Fruit fly (Drosophila melanogaster) whole organism, embryonic: Measurements from ENCODE around the gene arm.

Source experiments
- Abd-B ChIP-seq: fragments of 200-800 bp; sonication (Bioruptor generic); optimal IDR thresholded peaks from 2 replicates; lab custom pipeline; 2018; ENCODE audit warnings: missing biosample characterization, mild to moderate bottlenecking, missing genetic modification characterization, moderate library complexity
- Antp ChIP-seq: fragments of 200-800 bp; sonication (Bioruptor generic); optimal IDR thresholded peaks from 3 replicates; lab custom pipeline; 2016; ENCODE audit warnings: missing biosample characterization, missing genetic modification characterization
- B-H2 ChIP-seq: fragments of 200-800 bp; sonication (Bioruptor generic); optimal IDR thresholded peaks from 2 replicates; lab custom pipeline; 2018; ENCODE audit warnings: missing biosample characterization, mild to moderate bottlenecking, missing genetic modification characterization
- Bgb ChIP-seq: fragments of 200-800 bp; sonication (Bioruptor generic); IDR thresholded peaks from 2 replicates; pipeline ENCODE4 v1.3.6; 2022; ENCODE audit warnings: missing biosample characterization, missing genetic modification characterization; ENCODE audit not compliant: partially characterized antibody
- CG10209 ChIP-seq: fragments of 200-800 bp; sonication (Bioruptor generic); optimal IDR thresholded peaks from 3 replicates; lab custom pipeline; 2017; ENCODE audit warnings: missing biosample characterization, mild to moderate bottlenecking, missing genetic modification characterization, missing genetic modification reagents
- CG11696 ChIP-seq: fragments of 200-800 bp; sonication (Bioruptor generic); IDR thresholded peaks from 2 replicates; pipeline ENCODE4 v1.3.6; 2022; ENCODE audit warnings: missing biosample characterization, missing genetic modification characterization
- CG12071 ChIP-seq: fragments of 200-800 bp; sonication (Bioruptor generic); optimal IDR thresholded peaks from 3 replicates; lab custom pipeline; 2018; ENCODE audit warnings: missing biosample characterization, mild to moderate bottlenecking, missing genetic modification characterization
- CG12769 ChIP-seq: fragments of 200-800 bp; sonication (Bioruptor generic); optimal IDR thresholded peaks from 2 replicates; lab custom pipeline; 2019; ENCODE audit warnings: missing biosample characterization, mild to moderate bottlenecking, missing genetic modification characterization, moderate library complexity
- CG14965 ChIP-seq: fragments of 200-800 bp; sonication (Bioruptor generic); optimal IDR thresholded peaks from 2 replicates; lab custom pipeline; 2016; ENCODE audit warnings: missing biosample characterization, missing genetic modification characterization, borderline replicate concordance
- CG15073 ChIP-seq: fragments of 200-800 bp; sonication (Bioruptor generic); optimal IDR thresholded peaks from 2 replicates; lab custom pipeline; 2016; ENCODE audit warnings: missing biosample characterization, missing genetic modification characterization
- CG17328 ChIP-seq: fragments of 200-800 bp; sonication (Bioruptor generic); IDR thresholded peaks from 2 replicates; pipeline ENCODE4 v1.3.6; 2022; ENCODE audit warnings: missing biosample characterization, missing genetic modification characterization
- CG18476 ChIP-seq: fragments of 200-800 bp; sonication (Bioruptor generic); optimal IDR thresholded peaks from 2 replicates; lab custom pipeline; 2016; ENCODE audit warnings: missing biosample characterization, mild to moderate bottlenecking, missing genetic modification characterization
- CG18619 ChIP-seq: fragments of 200-800 bp; sonication (Bioruptor generic); optimal IDR thresholded peaks from 3 replicates; lab custom pipeline; 2017; ENCODE audit warnings: missing biosample characterization, mild to moderate bottlenecking, missing genetic modification characterization
- CG2712 ChIP-seq: fragments of 200-800 bp; optimal IDR thresholded peaks from 3 replicates; lab custom pipeline; 2019; ENCODE audit warnings: missing biosample characterization, mild to moderate bottlenecking, missing genetic modification characterization, moderate library complexity
- CG30020 ChIP-seq: fragments of 200-800 bp; optimal IDR thresholded peaks from 2 replicates; lab custom pipeline; 2019; ENCODE audit warnings: missing biosample characterization, mild to moderate bottlenecking, missing genetic modification characterization, moderate library complexity
- CG31365 ChIP-seq: fragments of 200-800 bp; sonication (Bioruptor generic); optimal IDR thresholded peaks from 2 replicates; lab custom pipeline; 2018; ENCODE audit warnings: missing biosample characterization, mild to moderate bottlenecking, missing genetic modification characterization
- CG4424 ChIP-seq: fragments of 200-800 bp; sonication (Bioruptor generic); optimal IDR thresholded peaks from 3 replicates; lab custom pipeline; 2016; ENCODE audit warnings: missing biosample characterization, missing genetic modification characterization
- CG4730 ChIP-seq: fragments of 200-800 bp; sonication (Bioruptor generic); IDR thresholded peaks from 2 replicates; pipeline ENCODE4 v1.3.6; 2022; ENCODE audit warnings: missing biosample characterization, missing genetic modification characterization
- CG4820 ChIP-seq: fragments of 200-800 bp; sonication (Bioruptor generic); optimal IDR thresholded peaks from 3 replicates; lab custom pipeline; 2016; ENCODE audit warnings: missing biosample characterization, missing genetic modification characterization
- CG5180 ChIP-seq: fragments of 200-800 bp; sonication (Bioruptor generic); optimal IDR thresholded peaks from 3 replicates; lab custom pipeline; 2017; ENCODE audit warnings: missing biosample characterization, missing genetic modification characterization, mild to moderate bottlenecking, moderate library complexity, missing genetic modification reagents
- CG5245 ChIP-seq: fragments of 200-800 bp; sonication (Bioruptor generic); optimal IDR thresholded peaks from 3 replicates; lab custom pipeline; 2016; ENCODE audit warnings: missing biosample characterization, missing genetic modification characterization
- CG7786 ChIP-seq: fragments of 200-800 bp; sonication (Bioruptor generic); optimal IDR thresholded peaks from 2 replicates; lab custom pipeline; 2016; ENCODE audit warnings: missing biosample characterization, missing genetic modification characterization
- CkIIα-i1 ChIP-seq: fragments of 200-800 bp; sonication (Bioruptor generic); IDR thresholded peaks from 2 replicates; pipeline ENCODE4 v1.3.6; 2022; ENCODE audit warnings: missing biosample characterization, missing genetic modification characterization
- D ChIP-seq, 2 experiments: fragments of 200-800 bp in 1 of 2; fragments of >200 bp in 1 of 2; sonication (Bioruptor generic) in 1 of 2; optimal IDR thresholded peaks; 2 replicates in 1 of 2; 3 replicates in 1 of 2; lab custom pipeline; 2017; ENCODE audit warnings: mild to moderate bottlenecking in 1 of 2, missing biosample characterization in 1 of 2, missing genetic modification characterization in 1 of 2, missing genetic modification reagents in 1 of 2
- Dp ChIP-seq: fragments of 200-800 bp; sonication (Bioruptor generic); optimal IDR thresholded peaks from 2 replicates; lab custom pipeline; 2018; ENCODE audit warnings: missing biosample characterization, mild to moderate bottlenecking, missing genetic modification characterization, moderate library complexity
- HLH4C ChIP-seq: fragments of 200-800 bp; sonication (Bioruptor generic); IDR thresholded peaks from 3 replicates; pipeline ENCODE4 v1.3.6; 2022; ENCODE audit warnings: missing biosample characterization, missing genetic modification characterization; ENCODE audit not compliant: partially characterized antibody
- Hmx ChIP-seq: fragments of 200-800 bp; sonication (Bioruptor generic); optimal IDR thresholded peaks from 2 replicates; lab custom pipeline; 2016; ENCODE audit warnings: missing biosample characterization, missing genetic modification characterization
- Jarid2 ChIP-seq: fragments of 200-800 bp; sonication (Bioruptor generic); optimal IDR thresholded peaks from 3 replicates; lab custom pipeline; 2017; ENCODE audit warnings: mild to moderate bottlenecking, missing biosample characterization, missing genetic modification reagents, missing genetic modification characterization
- Spps ChIP-seq: fragments of 200-800 bp; sonication (Bioruptor generic); optimal IDR thresholded peaks from 2 replicates; lab custom pipeline; 2018; ENCODE audit warnings: missing biosample characterization, mild to moderate bottlenecking, missing genetic modification characterization
- YL-1 ChIP-seq: fragments of 200-800 bp; sonication (Bioruptor generic); optimal IDR thresholded peaks from 3 replicates; lab custom pipeline; 2017; ENCODE audit warnings: missing biosample characterization, mild to moderate bottlenecking, missing genetic modification characterization
- aop ChIP-seq: fragments of 200-800 bp; sonication (Bioruptor generic); IDR thresholded peaks from 2 replicates; pipeline ENCODE4 v1.3.6; 2022; ENCODE audit warnings: missing biosample characterization, missing genetic modification characterization
- bowl ChIP-seq: fragments of 200-800 bp; sonication (Bioruptor generic); IDR thresholded peaks from 2 replicates; pipeline ENCODE4 v1.3.6; 2022; ENCODE audit warnings: missing biosample characterization, missing genetic modification characterization
- cas ChIP-seq: fragments of 200-800 bp; sonication (Bioruptor generic); IDR thresholded peaks from 2 replicates; pipeline ENCODE4 v1.3.6; 2022; ENCODE audit warnings: missing biosample characterization, missing genetic modification characterization
- cg ChIP-seq: fragments of 200-800 bp; sonication (Bioruptor generic); optimal IDR thresholded peaks from 3 replicates; lab custom pipeline; 2019; ENCODE audit warnings: missing biosample characterization, mild to moderate bottlenecking, missing genetic modification characterization, moderate library complexity
- chm ChIP-seq: fragments of 200-800 bp; sonication (Bioruptor generic); IDR thresholded peaks from 2 replicates; pipeline ENCODE4 v1.3.6; 2022; ENCODE audit warnings: missing biosample characterization, missing genetic modification characterization
- dati ChIP-seq: fragments of 200-800 bp; sonication (Bioruptor generic); IDR thresholded peaks from 2 replicates; pipeline ENCODE4 v1.3.6; 2022; ENCODE audit warnings: missing biosample characterization, missing genetic modification characterization
- dmrt11E ChIP-seq: fragments of 200-800 bp; sonication (Bioruptor generic); optimal IDR thresholded peaks from 3 replicates; lab custom pipeline; 2018; ENCODE audit warnings: missing biosample characterization, mild to moderate bottlenecking, missing genetic modification characterization, moderate library complexity
- dpn ChIP-seq, 2 experiments: fragments of 200-800 bp; sonication (Bioruptor generic); optimal IDR thresholded peaks; 3 replicates each; lab custom pipeline; 2016; ENCODE audit warnings: missing biosample characterization in 2 of 2, missing genetic modification characterization in 2 of 2
- ftz-f1 ChIP-seq: fragments of 200-800 bp; sonication (Bioruptor generic); optimal IDR thresholded peaks from 2 replicates; lab custom pipeline; 2016; ENCODE audit warnings: missing biosample characterization, missing genetic modification characterization
- gcm ChIP-seq: fragments of 200-800 bp; sonication (Bioruptor generic); optimal IDR thresholded peaks from 2 replicates; lab custom pipeline; 2019; ENCODE audit warnings: missing biosample characterization, mild to moderate bottlenecking, missing genetic modification characterization, moderate library complexity
- gem ChIP-seq: fragments of 200-800 bp; sonication (Bioruptor generic); optimal IDR thresholded peaks from 2 replicates; lab custom pipeline; 2019; ENCODE audit warnings: missing biosample characterization, mild to moderate bottlenecking, missing genetic modification characterization, moderate library complexity
- grn ChIP-seq: fragments of 200-800 bp; sonication (Bioruptor generic); optimal IDR thresholded peaks from 3 replicates; lab custom pipeline; 2017; ENCODE audit warnings: missing biosample characterization, missing genetic modification characterization
- jigr1 ChIP-seq: fragments of 200-800 bp; sonication (Bioruptor generic); IDR thresholded peaks from 3 replicates; pipeline ENCODE4 v1.3.6; 2022; ENCODE audit warnings: missing biosample characterization, missing genetic modification characterization
- lov ChIP-seq, 2 experiments: fragments of 200-800 bp in 1 of 2; fragments of >200 bp in 1 of 2; sonication (Bioruptor generic) in 1 of 2; IDR thresholded peaks in 1 of 2; optimal IDR thresholded peaks in 1 of 2; 2 replicates in 1 of 2; 3 replicates in 1 of 2; pipeline versions ENCODE4 v1.3.6 to Lab custom; 2017 to 2022; ENCODE audit warnings: missing biosample characterization in 1 of 2, missing genetic modification characterization in 1 of 2
- pfk ChIP-seq: fragments of 200-800 bp; sonication (Bioruptor generic); optimal IDR thresholded peaks from 2 replicates; lab custom pipeline; 2018; ENCODE audit warnings: missing biosample characterization, mild to moderate bottlenecking, missing genetic modification characterization, moderate library complexity
- tgo ChIP-seq: fragments of 200-800 bp; sonication (Bioruptor generic); IDR thresholded peaks from 3 replicates; pipeline ENCODE4 v1.3.6; 2022; ENCODE audit warnings: missing biosample characterization, missing genetic modification characterization
- wdn ChIP-seq: fragments of 200-800 bp; sonication (Bioruptor generic); IDR thresholded peaks from 2 replicates; pipeline ENCODE4 v1.3.6; 2022; ENCODE audit warnings: missing biosample characterization, missing genetic modification characterization
- zfh2 ChIP-seq: fragments of 200-800 bp; sonication (Bioruptor generic); optimal IDR thresholded peaks from 2 replicates; lab custom pipeline; 2016; ENCODE audit warnings: missing biosample characterization, missing genetic modification characterization

The arm gene

dm6 chrX:1861620-1862184 is 38.7 kb downstream of the arm start, which contains the start of gene deltaCOP (continued):
- peak; percentile 35 for TF ChIP-seq ftz-f1 (GFP tag; lab: Kevin White, UChicago)
- peak; percentile 65 for TF ChIP-seq cg (GFP tag; lab: Kevin White, UChicago)
- TF ChIP-seq CG12071 (GFP tag; lab: Kevin White, UChicago): peak; percentile 42
- no peak for TF ChIP-seq lov (optimal IDR thresholded peaks at IDR 0.05; lab: Kevin White, UChicago)
- TF ChIP-seq lov (GFP tag; IDR thresholded peaks at IDR 0.05; lab: Robert Waterston, UW): 0 out of 3 replicates have a peak, but pooled peaks have one; percentile 46
- TF ChIP-seq Spps: peak; percentile 14
- peak; percentile 74 for TF ChIP-seq CG2712
- TF ChIP-seq cas (GFP tag; lab: Robert Waterston, UW): 0 out of 2 replicates have a peak, but pooled peaks have one; percentile 26
- peak; percentile 81 for TF ChIP-seq wdn (GFP tag; lab: Robert Waterston, UW)
- peak; percentile 94 for TF ChIP-seq zfh2 (GFP tag; lab: Kevin White, UChicago)
- peak; percentile 86 for TF ChIP-seq Abd-B (GFP tag; lab: Kevin White, UChicago)
- no peak for TF ChIP-seq aop (GFP tag; lab: Robert Waterston, UW)
- peak; percentile 82 for TF ChIP-seq tgo (GFP tag; lab: Robert Waterston, UW)
- TF ChIP-seq YL-1 (GFP tag; lab: Kevin White, UChicago): peak; percentile 62
- peak; percentile 66 for TF ChIP-seq dmrt11E
- TF ChIP-seq CG14965: peak; percentile 52
- TF ChIP-seq gem (tag; lab: Kevin White, UChicago): no peak
- TF ChIP-seq dpn (GFP tag; optimal IDR thresholded peaks at IDR 0.05; lab: Kevin White, UChicago): peak; percentile 90 to 94
- 0 out of 2 replicates have a peak, but pooled peaks have one; percentile 29 for TF ChIP-seq chm (GFP tag; lab: Robert Waterston, UW)
- TF ChIP-seq pfk (GFP tag; lab: Kevin White, UChicago): no peak
- TF ChIP-seq CG11696 (GFP tag; lab: Robert Waterston, UW): 0 out of 2 replicates have a peak, but pooled peaks have one; percentile 42
- peak; percentile 83 for TF ChIP-seq CG10209 (GFP tag; lab: Kevin White, UChicago)
- no peak for TF ChIP-seq HLH4C (GFP tag; lab: Robert Waterston, UW)
- TF ChIP-seq D (optimal IDR thresholded peaks at IDR 0.05; lab: Kevin White, UChicago): peak; percentile 38
- TF ChIP-seq D (GFP tag; optimal IDR thresholded peaks at IDR 0.05; lab: Kevin White, UChicago): no peak
- peak; percentile 69 for TF ChIP-seq CG4730 (GFP tag; lab: Robert Waterston, UW)
- peak; percentile 91 for TF ChIP-seq Antp
- TF ChIP-seq Hmx (GFP tag; lab: Kevin White, UChicago): no peak
- peak; percentile 93 for TF ChIP-seq CG7786 (GFP tag; lab: Kevin White, UChicago)
- TF ChIP-seq bowl: no peak; the same call in 1 of the 2 replicates
- TF ChIP-seq CkIIα-i1 (GFP tag; lab: Robert Waterston, UW): no peak
- no peak for TF ChIP-seq dati (GFP tag; lab: Robert Waterston, UW)
- no peak for TF ChIP-seq Bgb (GFP tag; lab: Robert Waterston, UW)
- TF ChIP-seq B-H2 (GFP tag; lab: Kevin White, UChicago): peak; percentile 61
- peak; percentile 67 for TF ChIP-seq jigr1 (GFP tag; lab: Robert Waterston, UW)
- TF ChIP-seq grn (GFP tag; lab: Kevin White, UChicago): no peak
- no peak for TF ChIP-seq CG31365 (tag; lab: Kevin White, UChicago)
- TF ChIP-seq CG5180 (GFP tag; lab: Kevin White, UChicago): no peak
- TF ChIP-seq CG30020 (tag; lab: Kevin White, UChicago): peak; percentile 41
- TF ChIP-seq Dp: peak; percentile 45
- no peak for TF ChIP-seq CG12769 (tag; lab: Kevin White, UChicago)
- peak; percentile 28 for TF ChIP-seq gcm (GFP tag; lab: Kevin White, UChicago)
- TF ChIP-seq CG18476: peak; percentile 78
- TF ChIP-seq Jarid2: no peak
- TF ChIP-seq CG18619 (GFP tag; lab: Kevin White, UChicago): peak; percentile 74
- peak; percentile 48 for TF ChIP-seq CG5245 (GFP tag; lab: Kevin White, UChicago)
- TF ChIP-seq CG4820 (GFP tag; lab: Kevin White, UChicago): peak; percentile 80
- TF ChIP-seq CG15073 (GFP tag; lab: Kevin White, UChicago): no peak
- TF ChIP-seq CG17328 (GFP tag; lab: Robert Waterston, UW): peak; percentile 70
- TF ChIP-seq CG4424 (GFP tag; lab: Kevin White, UChicago): peak; percentile 85
